Worm (Caenorhabditis elegans): ENCODE results near the gene cnd-1.

DNA sequence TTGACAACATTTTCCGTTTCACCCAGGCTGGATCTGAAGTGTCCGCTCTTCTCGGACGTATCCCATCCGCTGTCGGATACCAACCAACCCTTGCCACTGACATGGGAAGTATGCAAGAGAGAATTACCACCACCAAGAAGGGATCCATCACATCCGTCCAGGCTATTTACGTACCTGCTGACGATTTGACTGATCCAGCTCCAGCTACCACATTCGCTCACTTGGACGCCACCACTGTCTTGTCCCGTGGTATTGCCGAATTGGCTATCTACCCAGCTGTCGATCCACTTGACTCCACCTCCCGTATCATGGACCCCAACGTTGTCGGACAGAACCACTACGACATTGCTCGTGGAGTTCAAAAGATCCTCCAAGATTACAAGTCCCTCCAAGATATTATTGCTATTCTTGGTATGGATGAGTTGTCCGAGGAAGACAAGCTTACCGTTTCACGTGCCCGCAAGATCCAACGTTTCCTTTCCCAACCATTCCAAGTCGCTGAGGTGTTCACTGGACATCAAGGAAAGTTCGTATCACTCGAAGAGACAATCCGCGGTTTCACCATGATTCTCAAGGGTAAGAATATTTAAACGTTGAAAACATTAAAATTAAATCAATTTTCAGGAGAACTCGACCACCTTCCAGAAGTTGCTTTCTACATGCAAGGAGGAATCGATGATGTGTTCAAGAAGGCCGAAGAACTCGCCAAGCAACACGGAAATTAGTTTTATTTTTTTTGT, 14.8 kb downstream of the cnd-1 start:
- TF ChIP-seq ztf-11 (tag; optimal IDR thresholded peaks at IDR 0.05) (no peak), nhr-77 (tag; optimal IDR thresholded peaks at IDR 0.05) (no peak), alr-1 (tag; optimal IDR thresholded peaks at IDR 0.05) (no peak)
